Fruit fly (Drosophila melanogaster) whole organism, embryonic: ENCODE data around the gene Tim17a2.
A peak's percentile ranks its signal among the peaks of the same experiment; 100 is the strongest.

Source experiments
- Bgb ChIP-seq: fragments of 200-800 bp; sonication (Bioruptor generic); IDR thresholded peaks from 2 replicates; pipeline ENCODE4 v1.3.6; 2022; ENCODE audit warnings: missing biosample characterization, missing genetic modification characterization; ENCODE audit not compliant: partially characterized antibody
- CG10543 ChIP-seq: fragments of 200-800 bp; sonication (Bioruptor generic); optimal IDR thresholded peaks from 3 replicates; lab custom pipeline; 2017; ENCODE audit warnings: missing biosample characterization, mild to moderate bottlenecking, missing genetic modification characterization, moderate library complexity
- CG11560 ChIP-seq: fragments of 200-800 bp; sonication (Bioruptor generic); IDR thresholded peaks from 3 replicates; pipeline ENCODE4 v1.3.6; 2022; ENCODE audit warnings: missing biosample characterization, missing genetic modification characterization
- CG1233 ChIP-seq: fragments of 200-800 bp; sonication (Bioruptor generic); optimal IDR thresholded peaks from 4 replicates; lab custom pipeline; 2018; ENCODE audit warnings: missing biosample characterization, mild to moderate bottlenecking, missing genetic modification characterization
- CG13775 ChIP-seq: fragments of 200-800 bp; sonication (Bioruptor generic); optimal IDR thresholded peaks from 3 replicates; lab custom pipeline; 2017; ENCODE audit warnings: missing biosample characterization, mild to moderate bottlenecking, missing genetic modification characterization
- CG15479 ChIP-seq: fragments of 200-800 bp; sonication (Bioruptor generic); optimal IDR thresholded peaks from 3 replicates; lab custom pipeline; 2019; ENCODE audit warnings: missing biosample characterization, mild to moderate bottlenecking, missing genetic modification characterization, moderate library complexity
- CG2129 ChIP-seq: fragments of 200-800 bp; sonication (Bioruptor generic); IDR thresholded peaks from 2 replicates; pipeline ENCODE4 v1.3.6; 2022; ENCODE audit warnings: missing biosample characterization, missing genetic modification characterization; ENCODE audit not compliant: partially characterized antibody
- CG2875 ChIP-seq: fragments of 200-800 bp; sonication (Bioruptor generic); optimal IDR thresholded peaks from 2 replicates; lab custom pipeline; 2017; ENCODE audit warnings: missing biosample characterization, mild to moderate bottlenecking, missing genetic modification characterization, missing genetic modification reagents
- CG33557 ChIP-seq: fragments of 200-800 bp; sonication (Bioruptor generic); optimal IDR thresholded peaks from 2 replicates; lab custom pipeline; 2019; ENCODE audit warnings: missing biosample characterization, mild to moderate bottlenecking, missing genetic modification characterization, moderate library complexity
- CG6654 ChIP-seq: fragments of 200-800 bp; sonication (Bioruptor generic); optimal IDR thresholded peaks from 2 replicates; lab custom pipeline; 2017; ENCODE audit warnings: missing biosample characterization, mild to moderate bottlenecking, missing genetic modification characterization
- CG6791 ChIP-seq: fragments of 200-800 bp; sonication (Bioruptor generic); IDR thresholded peaks from 3 replicates; pipeline ENCODE4 v1.3.6; 2022; ENCODE audit warnings: missing biosample characterization, missing genetic modification characterization; ENCODE audit not compliant: partially characterized antibody
- CG6854 ChIP-seq: fragments of 200-800 bp; sonication (Bioruptor generic); optimal IDR thresholded peaks from 3 replicates; lab custom pipeline; 2017; ENCODE audit warnings: missing biosample characterization, mild to moderate bottlenecking, missing genetic modification characterization
- CG7839 ChIP-seq: fragments of 200-800 bp; sonication (Bioruptor generic); optimal IDR thresholded peaks from 3 replicates; lab custom pipeline; 2018; ENCODE audit warnings: missing biosample characterization, mild to moderate bottlenecking, missing genetic modification characterization, moderate library complexity
- CG8089 ChIP-seq: fragments of 200-800 bp; sonication (Bioruptor generic); optimal IDR thresholded peaks from 3 replicates; lab custom pipeline; 2016; ENCODE audit warnings: missing biosample characterization, missing genetic modification characterization
- CG9215 ChIP-seq: fragments of 200-800 bp; sonication (Bioruptor generic); IDR thresholded peaks from 2 replicates; pipeline ENCODE4 v1.3.6; 2022; ENCODE audit warnings: missing biosample characterization, missing genetic modification characterization
- CG9609 ChIP-seq: fragments of 200-800 bp; sonication (Bioruptor generic); optimal IDR thresholded peaks from 3 replicates; lab custom pipeline; 2016; ENCODE audit warnings: missing biosample characterization, missing genetic modification characterization
- Camta ChIP-seq: fragments of 200-800 bp; sonication (Bioruptor generic); optimal IDR thresholded peaks from 2 replicates; lab custom pipeline; 2016; ENCODE audit warnings: missing biosample characterization, missing genetic modification characterization
- CoRest ChIP-seq: fragments of 200-800 bp; sonication (Bioruptor generic); optimal IDR thresholded peaks from 3 replicates; lab custom pipeline; 2018; ENCODE audit warnings: missing biosample characterization, mild to moderate bottlenecking, missing genetic modification characterization, moderate library complexity
- Dad ChIP-seq: fragments of 200-800 bp; sonication (Bioruptor generic); optimal IDR thresholded peaks from 3 replicates; lab custom pipeline; 2016; ENCODE audit warnings: missing biosample characterization, missing genetic modification characterization
- Dip2 ChIP-seq: fragments of 200-800 bp; sonication (Bioruptor generic); IDR thresholded peaks from 2 replicates; pipeline ENCODE4 v1.3.6; 2022; ENCODE audit warnings: missing biosample characterization, missing genetic modification characterization
- Doc3 ChIP-seq: fragments of 200-800 bp; sonication (Bioruptor generic); IDR thresholded peaks from 3 replicates; pipeline ENCODE4 v1.3.6; 2022; ENCODE audit warnings: missing biosample characterization, missing genetic modification characterization; ENCODE audit not compliant: partially characterized antibody
- Dp ChIP-seq: fragments of 200-800 bp; sonication (Bioruptor generic); optimal IDR thresholded peaks from 2 replicates; lab custom pipeline; 2018; ENCODE audit warnings: missing biosample characterization, mild to moderate bottlenecking, missing genetic modification characterization, moderate library complexity
- E2f1 ChIP-seq: fragments of 200-800 bp; sonication (Bioruptor generic); IDR thresholded peaks from 2 replicates; pipeline ENCODE4 v1.3.6; 2022; ENCODE audit warnings: missing biosample characterization, missing genetic modification characterization
- Ets97D ChIP-seq: fragments of 200-800 bp; sonication (Bioruptor generic); optimal IDR thresholded peaks from 3 replicates; lab custom pipeline; 2016; ENCODE audit warnings: missing biosample characterization, missing genetic modification characterization
- HLH3B ChIP-seq: fragments of 200-800 bp; sonication (Bioruptor generic); IDR thresholded peaks from 2 replicates; pipeline ENCODE4 v1.3.6; 2022; ENCODE audit warnings: missing biosample characterization, missing genetic modification characterization
- Hmr ChIP-seq: fragments of 200-800 bp; sonication (Bioruptor generic); optimal IDR thresholded peaks from 3 replicates; lab custom pipeline; 2017; ENCODE audit warnings: mild to moderate bottlenecking, missing biosample characterization, missing genetic modification reagents, missing genetic modification characterization
- Med ChIP-seq: fragments of 200-800 bp; sonication (Bioruptor generic); peaks from one replicate; lab custom pipeline; 2016; ENCODE audit warnings: missing biosample characterization, missing genetic modification characterization, mild to moderate bottlenecking, inconsistent platforms, moderate library complexity
- Neu2 ChIP-seq: fragments of 200-800 bp; sonication (Bioruptor generic); optimal IDR thresholded peaks from 3 replicates; lab custom pipeline; 2016; ENCODE audit warnings: missing biosample characterization, missing genetic modification characterization, borderline replicate concordance
- Nf-YC ChIP-seq: fragments of 200-800 bp; optimal IDR thresholded peaks from 3 replicates; lab custom pipeline; 2019; ENCODE audit warnings: missing biosample characterization, mild to moderate bottlenecking, missing genetic modification characterization, moderate library complexity
- Poxn ChIP-seq: fragments of 200-800 bp; sonication (Bioruptor generic); IDR thresholded peaks from 2 replicates; pipeline ENCODE4 v1.3.6; 2022; ENCODE audit warnings: missing biosample characterization, missing genetic modification characterization
- Side ChIP-seq: fragments of 200-800 bp; sonication (Bioruptor generic); optimal IDR thresholded peaks from 2 replicates; lab custom pipeline; 2016; ENCODE audit warnings: missing biosample characterization, missing genetic modification characterization
- ato ChIP-seq: fragments of 200-800 bp; sonication (Bioruptor generic); IDR thresholded peaks from 2 replicates; pipeline ENCODE4 v1.3.6; 2022; ENCODE audit warnings: missing biosample characterization, missing genetic modification characterization; ENCODE audit not compliant: partially characterized antibody
- ci ChIP-seq: fragments of 200-800 bp; sonication (Bioruptor generic); IDR thresholded peaks from 3 replicates; pipeline ENCODE4 v1.3.6; 2022; ENCODE audit warnings: missing biosample characterization, missing genetic modification characterization
- dan ChIP-seq: fragments of 200-800 bp; sonication (Bioruptor generic); IDR thresholded peaks from 2 replicates; pipeline ENCODE4 v1.3.6; 2022; ENCODE audit warnings: missing biosample characterization, missing genetic modification characterization
- dm ChIP-seq: fragments of 200-800 bp; sonication (Bioruptor generic); optimal IDR thresholded peaks from 3 replicates; lab custom pipeline; 2016; ENCODE audit warnings: missing biosample characterization, missing genetic modification characterization
- dpn ChIP-seq, 2 experiments: fragments of 200-800 bp; sonication (Bioruptor generic); optimal IDR thresholded peaks; 3 replicates each; lab custom pipeline; 2016; ENCODE audit warnings: missing biosample characterization in 2 of 2, missing genetic modification characterization in 2 of 2
- exex ChIP-seq: fragments of 200-800 bp; sonication (Bioruptor generic); optimal IDR thresholded peaks from 4 replicates; lab custom pipeline; 2018; ENCODE audit warnings: missing biosample characterization, mild to moderate bottlenecking, missing genetic modification characterization, moderate library complexity
- fd64A ChIP-seq: fragments of 200-800 bp; sonication (Bioruptor generic); optimal IDR thresholded peaks from 3 replicates; lab custom pipeline; 2018; ENCODE audit warnings: missing biosample characterization, mild to moderate bottlenecking, missing genetic modification characterization
- fd96Cb ChIP-seq: fragments of 200-800 bp; sonication (Bioruptor generic); optimal IDR thresholded peaks from 2 replicates; lab custom pipeline; 2018; ENCODE audit warnings: missing biosample characterization, mild to moderate bottlenecking, missing genetic modification characterization, moderate library complexity
- gcm2 ChIP-seq: fragments of 200-800 bp; sonication (Bioruptor generic); optimal IDR thresholded peaks from 2 replicates; lab custom pipeline; 2016; ENCODE audit warnings: missing biosample characterization, missing genetic modification characterization
- her ChIP-seq: fragments of 200-800 bp; sonication (Bioruptor generic); optimal IDR thresholded peaks from 2 replicates; lab custom pipeline; 2016; ENCODE audit warnings: missing biosample characterization, missing genetic modification characterization
- inv ChIP-seq: fragments of 200-800 bp; sonication (Bioruptor generic); IDR thresholded peaks from 2 replicates; pipeline ENCODE4 v1.3.6; 2022; ENCODE audit warnings: missing biosample characterization, missing genetic modification characterization; ENCODE audit not compliant: partially characterized antibody
- jigr1 ChIP-seq: fragments of 200-800 bp; sonication (Bioruptor generic); IDR thresholded peaks from 3 replicates; pipeline ENCODE4 v1.3.6; 2022; ENCODE audit warnings: missing biosample characterization, missing genetic modification characterization
- mirr ChIP-seq: fragments of 200-800 bp; sonication (Bioruptor generic); optimal IDR thresholded peaks from 3 replicates; lab custom pipeline; 2018; ENCODE audit warnings: missing biosample characterization, mild to moderate bottlenecking, missing genetic modification characterization
- otp ChIP-seq: fragments of 200-800 bp; sonication (Bioruptor generic); IDR thresholded peaks from 3 replicates; pipeline ENCODE4, ENCODE4 v1.3.6; 2022; ENCODE audit warnings: missing biosample characterization, missing genetic modification characterization
- pros ChIP-seq: fragments of 200-800 bp; sonication (Bioruptor generic); optimal IDR thresholded peaks from 3 replicates; lab custom pipeline; 2019; ENCODE audit warnings: missing biosample characterization, mild to moderate bottlenecking, missing genetic modification characterization, moderate library complexity
- sob ChIP-seq: fragments of 200-800 bp; sonication (Bioruptor generic); IDR thresholded peaks from 2 replicates; pipeline ENCODE4 v1.3.6; 2022; ENCODE audit warnings: missing biosample characterization, missing genetic modification characterization
- sqz ChIP-seq: fragments of 200-800 bp; sonication (Bioruptor generic); optimal IDR thresholded peaks from 3 replicates; lab custom pipeline; 2018; ENCODE audit warnings: missing biosample characterization, mild to moderate bottlenecking, missing genetic modification characterization
- zfh1 ChIP-seq: fragments of 200-800 bp; sonication (Bioruptor generic); IDR thresholded peaks from 3 replicates; pipeline ENCODE4 v1.3.6; 2022; ENCODE audit warnings: missing biosample characterization, missing genetic modification characterization

The Tim17a2 gene

DNA sequence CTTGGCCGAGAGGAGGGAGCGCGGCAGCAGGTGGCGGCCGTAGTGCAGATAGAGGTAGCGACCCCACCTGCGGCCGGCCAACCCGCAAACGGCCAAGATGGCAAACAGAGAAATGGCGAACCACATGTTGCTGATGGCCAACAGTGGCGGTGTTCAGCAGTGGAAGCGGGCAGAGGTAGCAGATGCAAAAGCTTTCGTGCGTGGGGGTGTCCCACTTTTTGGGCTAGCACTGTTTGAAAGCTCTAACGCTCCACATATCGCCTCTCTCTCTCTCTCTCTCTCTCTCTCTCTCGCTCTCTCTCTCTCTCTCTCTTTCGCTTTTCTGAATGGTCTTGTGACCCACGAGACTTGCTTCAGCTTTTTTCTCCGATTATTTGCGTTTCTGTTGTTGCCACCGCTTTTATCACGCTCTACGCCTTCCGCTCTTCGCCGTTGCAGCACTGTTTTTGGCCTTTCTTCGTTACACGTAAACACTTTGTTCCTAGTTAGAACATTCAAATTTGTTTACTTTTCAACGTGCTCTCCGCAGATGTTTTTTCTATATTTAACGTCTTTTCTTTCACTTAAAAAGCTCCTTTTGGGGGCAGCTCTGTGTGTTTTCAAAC is 20.4 kb upstream of the Tim17a2 start (continued):
- TF ChIP-seq fd96Cb (tag; lab: Kevin White, UChicago) (no peak), sob (0 out of 2 replicates have a peak, but pooled peaks have one; percentile 39), CG33557 (GFP tag; lab: Kevin White, UChicago) (no peak), CoRest (tag; lab: Kevin White, UChicago) (no peak), dpn (GFP tag; optimal IDR thresholded peaks at IDR 0.05; lab: Kevin White, UChicago) (peak; percentile 9 to 25), Dip2 (GFP tag; lab: Robert Waterston, UW) (no peak), ci (GFP tag; lab: Robert Waterston, UW) (peak; percentile 75; the same call in 2 of the 3 replicates), Med (GFP tag; lab: Kevin White, UChicago) (peak; percentile 85), Bgb (peak; percentile 47), CG6654 (no peak), CG9215 (no peak), Dp (GFP tag; lab: Kevin White, UChicago) (no peak), CG15479 (GFP tag; lab: Kevin White, UChicago) (no peak), CG10543 (GFP tag; lab: Kevin White, UChicago) (no peak), jigr1 (no peak), Side (GFP tag; lab: Kevin White, UChicago) (no peak), Poxn (GFP tag; lab: Robert Waterston, UW) (no peak), Dad (GFP tag; lab: Kevin White, UChicago) (no peak), CG6854 (GFP tag; lab: Kevin White, UChicago) (no peak), HLH3B (GFP tag; lab: Robert Waterston, UW) (peak; percentile 37; the same call in 1 of the 2 replicates), CG11560 (tag; lab: Robert Waterston, UW) (no peak), CG2129 (GFP tag; lab: Robert Waterston, UW) (no peak), Ets97D (GFP tag; lab: Kevin White, UChicago) (no peak), CG9609 (GFP tag; lab: Kevin White, UChicago) (no peak), Doc3 (GFP tag; lab: Robert Waterston, UW) (peak; percentile 46; the same call in 1 of the 3 replicates), Nf-YC (tag; lab: Kevin White, UChicago) (no peak), inv (GFP tag; lab: Robert Waterston, UW) (peak; percentile 19; the same call in 1 of the 2 replicates), ato (GFP tag; lab: Robert Waterston, UW) (0 out of 2 replicates have a peak, but pooled peaks have one; percentile 30), dan (GFP tag; lab: Robert Waterston, UW) (no peak), Camta (GFP tag; lab: Kevin White, UChicago) (peak; percentile 11), CG13775 (no peak), E2f1 (GFP tag; lab: Robert Waterston, UW) (no peak), Neu2 (GFP tag; lab: Kevin White, UChicago) (no peak), zfh1 (GFP tag; lab: Robert Waterston, UW) (peak; percentile 53; the same call in 1 of the 3 replicates), gcm2 (GFP tag; lab: Kevin White, UChicago) (peak; percentile 0), Hmr (GFP tag; lab: Kevin White, UChicago) (no peak), exex (tag; lab: Kevin White, UChicago) (no peak), CG7839 (tag; lab: Kevin White, UChicago) (no peak), dm (GFP tag; lab: Kevin White, UChicago) (no peak), mirr (GFP tag; lab: Kevin White, UChicago) (peak; percentile 23), CG8089 (GFP tag; lab: Kevin White, UChicago) (no peak), CG1233 (GFP tag; lab: Kevin White, UChicago) (no peak), her (peak; percentile 27), CG6791 (GFP tag; lab: Robert Waterston, UW) (no peak), otp (GFP tag; lab: Robert Waterston, UW) (peak; percentile 42; the same call in 2 of the 3 replicates), fd64A (GFP tag; lab: Kevin White, UChicago) (no peak), pros (no peak), CG2875 (no peak), sqz (GFP tag; lab: Kevin White, UChicago) (no peak)
